Fruit fly (Drosophila melanogaster) S2 (cell line): Measurements from ENCODE around the gene exex.
A peak's percentile ranks its signal among the peaks of the same experiment; 100 is the strongest.

Experiments used
- CG8478 ChIP-seq: fragments of >200 bp; optimal IDR thresholded peaks from 2 replicates; lab custom pipeline; 2018
- CTCF ChIP-seq, 2 experiments: fragments of >200 bp; optimal IDR thresholded peaks; 2 replicates each; lab custom pipeline; 2018

Gene exex

DNA sequence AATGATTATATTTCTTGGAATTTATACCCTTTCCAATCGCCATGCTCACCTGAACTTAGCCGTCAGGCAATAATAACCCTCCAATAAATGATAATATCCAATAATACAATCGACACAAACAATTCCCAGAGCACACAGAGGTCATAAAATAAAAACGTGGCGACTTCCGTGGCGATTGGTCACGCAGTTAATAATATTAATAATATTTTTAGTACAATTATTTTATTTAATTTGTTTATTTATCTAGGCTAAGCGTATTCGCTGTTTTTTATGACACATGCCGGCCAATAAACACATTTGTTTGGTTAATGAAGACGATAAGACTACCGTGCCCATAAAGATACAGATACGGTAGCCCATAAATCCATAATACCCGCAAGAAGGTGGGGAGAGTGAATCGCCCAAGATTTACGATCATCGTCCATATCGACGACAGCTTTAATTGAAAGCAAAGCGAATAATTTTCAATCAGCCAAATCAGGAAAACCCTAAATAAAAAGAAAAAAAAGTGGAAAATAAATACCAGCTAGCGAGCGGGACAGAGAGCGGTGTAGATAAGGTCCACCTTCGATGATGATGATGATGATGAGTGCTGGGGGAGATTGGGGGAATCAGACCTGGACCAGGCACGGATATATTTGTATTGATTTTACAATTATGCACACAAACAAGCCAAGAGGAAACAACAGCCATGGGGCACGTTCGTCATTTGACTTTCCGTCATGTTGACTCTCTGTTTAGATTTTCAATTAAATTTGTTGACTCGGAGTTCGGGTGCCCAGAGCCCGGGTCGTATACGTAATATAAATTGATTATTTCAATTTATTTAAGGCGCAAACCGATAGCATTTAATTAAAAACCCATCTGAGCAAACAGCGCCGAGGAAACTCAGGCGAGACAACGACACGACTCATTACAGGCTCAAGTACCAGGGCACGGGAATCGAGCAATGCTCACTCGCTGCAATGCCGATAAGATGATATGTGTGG is 13.0 kb downstream of the exex start:
- TF ChIP-seq CG8478 (no peak), CTCF (optimal IDR thresholded peaks at IDR 0.05; lab: Kevin White, UChicago) (no peak)

DNA sequence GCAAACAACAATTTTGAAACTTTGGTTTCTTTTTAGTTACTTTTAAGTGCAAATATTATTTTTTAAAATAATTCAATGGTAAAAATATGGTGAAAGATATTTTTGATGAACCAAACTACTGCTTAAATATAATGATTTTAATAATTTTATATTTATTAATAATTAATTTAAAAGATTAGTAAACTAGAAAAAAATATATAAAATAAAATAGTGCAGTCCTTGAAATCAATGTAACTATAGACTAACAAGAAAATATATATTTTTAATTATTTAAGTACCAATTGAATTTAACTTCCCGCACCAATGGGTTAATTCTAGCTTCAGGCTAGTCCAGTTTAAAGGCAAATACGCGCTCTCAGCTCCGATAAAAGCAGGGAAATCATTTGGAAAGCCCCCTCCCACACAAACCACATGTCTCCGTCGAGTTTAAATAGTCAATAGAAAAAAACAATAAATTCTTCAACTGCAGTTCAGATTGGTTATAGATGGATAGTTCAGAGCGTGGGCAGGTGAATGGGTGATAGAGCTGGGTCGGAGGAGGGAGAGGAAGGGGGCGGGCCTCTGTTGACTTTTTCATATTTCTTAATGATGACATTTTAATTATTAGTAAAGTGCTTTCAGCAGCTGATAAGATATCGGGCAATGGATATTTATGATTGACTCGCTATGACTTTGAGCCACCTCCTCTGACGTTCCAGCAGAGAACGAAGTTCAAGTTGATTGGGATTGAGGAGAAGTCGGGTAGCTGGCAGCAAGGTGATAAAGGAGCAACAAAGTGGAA is 14.2 kb downstream of the exex start:
- TF ChIP-seq CTCF (optimal IDR thresholded peaks at IDR 0.05; lab: Kevin White, UChicago) (no peak), CG8478 (no peak)

DNA sequence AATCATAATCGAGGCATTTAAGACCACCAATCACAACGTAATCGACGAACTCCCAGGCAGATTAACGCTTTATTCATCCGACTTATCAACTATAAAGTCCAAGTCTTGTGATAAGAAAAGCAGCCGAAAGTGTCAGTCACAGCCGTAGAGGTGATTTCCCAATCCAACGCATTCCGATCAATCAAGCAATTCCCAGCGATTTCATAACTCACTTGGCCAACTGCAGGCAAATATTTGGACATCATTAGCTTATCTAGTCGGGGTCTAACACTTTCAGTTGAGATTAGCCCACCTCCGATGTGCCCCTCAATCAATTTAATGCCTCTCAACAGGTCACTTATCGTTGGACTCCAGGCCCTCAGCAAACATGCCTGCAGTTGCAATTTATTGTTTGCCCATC is 15.0 kb downstream of the exex start:
- TF ChIP-seq CG8478 = no peak
- no peak for TF ChIP-seq CTCF (optimal IDR thresholded peaks at IDR 0.05; lab: Kevin White, UChicago)

DNA sequence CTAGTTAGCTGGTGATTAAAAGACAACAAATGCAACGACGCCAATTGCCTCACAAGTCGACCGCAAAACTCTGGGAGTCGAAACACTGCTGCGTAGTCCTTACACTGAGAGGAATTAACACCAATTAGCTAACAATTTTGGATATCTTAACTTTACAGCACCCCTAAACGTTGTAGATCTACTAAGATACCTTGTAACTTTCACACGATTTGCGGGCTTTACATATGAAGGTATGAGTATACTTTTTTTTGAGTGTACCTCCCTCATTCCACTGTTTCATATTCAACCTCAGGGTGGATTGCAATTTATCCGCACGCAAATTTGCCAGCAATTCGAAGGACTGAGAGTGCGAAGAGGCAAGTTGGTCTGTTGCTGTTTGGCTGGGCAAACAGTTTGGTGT is 15.6 kb downstream of the exex start:
- no peak for TF ChIP-seq CTCF (optimal IDR thresholded peaks at IDR 0.05; lab: Kevin White, UChicago)
- TF ChIP-seq CG8478 = no peak

DNA sequence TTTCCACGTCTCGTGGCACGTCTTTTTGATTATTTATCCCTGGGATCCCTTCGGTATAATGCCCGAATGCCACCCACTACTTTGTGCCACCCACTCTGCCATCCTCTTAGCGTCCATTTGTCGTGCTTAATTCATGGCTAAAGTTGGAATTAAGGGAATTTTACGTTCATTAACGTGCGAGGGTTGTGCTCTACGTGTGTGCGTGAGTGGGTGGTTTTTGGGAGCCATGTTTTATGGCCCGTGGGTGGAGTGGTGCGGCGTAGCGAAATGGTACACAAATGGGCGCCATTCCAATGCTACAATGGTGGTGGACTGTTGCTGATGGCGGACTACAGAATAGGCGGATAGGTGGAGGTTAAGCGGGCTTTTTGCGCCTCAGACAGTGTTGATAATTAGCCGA is 19.2 kb downstream of the exex start:
- no peak for TF ChIP-seq CTCF (optimal IDR thresholded peaks at IDR 0.05; lab: Kevin White, UChicago)
- no peak for TF ChIP-seq CG8478

DNA sequence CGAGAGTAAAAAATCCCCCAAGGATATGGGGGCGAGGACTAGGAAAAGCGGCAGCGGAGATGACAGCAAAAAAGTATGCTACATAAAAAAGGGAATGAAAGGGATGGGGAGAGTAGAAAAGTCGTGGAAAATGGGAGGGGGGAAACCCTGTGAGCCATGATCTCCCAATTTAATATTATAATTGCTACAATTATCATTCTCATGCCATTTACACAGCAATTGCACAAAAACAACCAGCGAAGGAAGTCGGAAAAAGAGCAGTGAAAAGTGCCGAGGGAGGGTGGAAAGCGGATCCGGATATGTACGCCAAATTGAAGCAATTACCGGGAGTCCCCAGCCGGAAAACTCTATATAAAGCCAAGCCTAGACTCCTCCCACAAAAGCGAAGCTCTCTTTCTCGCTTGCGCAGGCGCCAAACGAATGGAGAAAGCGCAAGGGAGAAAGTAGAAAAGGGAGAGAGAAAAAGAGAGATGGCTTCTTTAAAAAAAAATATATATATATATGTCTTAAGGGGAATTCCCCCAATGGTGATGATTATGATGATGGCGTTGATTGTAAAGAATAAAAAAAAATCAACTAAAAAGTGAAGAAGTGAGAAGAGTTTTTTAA is 20.5 kb downstream of the exex start:
- TF ChIP-seq CG8478 = no peak
- no peak for TF ChIP-seq CTCF (optimal IDR thresholded peaks at IDR 0.05; lab: Kevin White, UChicago)

DNA sequence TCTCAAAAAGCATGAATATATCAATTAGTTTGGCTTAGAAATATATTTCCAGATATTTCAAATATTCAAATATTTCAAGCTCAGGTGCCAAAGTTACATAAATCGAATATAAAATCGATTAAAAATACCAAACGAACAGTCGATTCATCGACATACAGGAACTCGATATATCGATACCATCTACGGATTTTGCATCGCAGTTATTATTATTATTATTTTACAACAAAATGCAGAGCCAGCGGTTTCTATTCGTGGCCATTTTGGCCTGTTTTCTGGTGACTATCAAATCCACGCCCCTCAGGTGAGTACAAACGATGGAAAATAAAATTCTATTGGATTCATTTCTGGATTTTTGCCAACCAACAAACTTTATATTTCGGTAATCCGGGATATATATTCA is 22.5 kb downstream of the exex start, which contains the start of gene RNaseX25:
TSS of gene RNaseX25 (plus strand) at position 147 of the 400 bp plus-strand sequence.
- no peak for TF ChIP-seq CTCF (optimal IDR thresholded peaks at IDR 0.05; lab: Kevin White, UChicago)
- TF ChIP-seq CG8478 = no peak

DNA sequence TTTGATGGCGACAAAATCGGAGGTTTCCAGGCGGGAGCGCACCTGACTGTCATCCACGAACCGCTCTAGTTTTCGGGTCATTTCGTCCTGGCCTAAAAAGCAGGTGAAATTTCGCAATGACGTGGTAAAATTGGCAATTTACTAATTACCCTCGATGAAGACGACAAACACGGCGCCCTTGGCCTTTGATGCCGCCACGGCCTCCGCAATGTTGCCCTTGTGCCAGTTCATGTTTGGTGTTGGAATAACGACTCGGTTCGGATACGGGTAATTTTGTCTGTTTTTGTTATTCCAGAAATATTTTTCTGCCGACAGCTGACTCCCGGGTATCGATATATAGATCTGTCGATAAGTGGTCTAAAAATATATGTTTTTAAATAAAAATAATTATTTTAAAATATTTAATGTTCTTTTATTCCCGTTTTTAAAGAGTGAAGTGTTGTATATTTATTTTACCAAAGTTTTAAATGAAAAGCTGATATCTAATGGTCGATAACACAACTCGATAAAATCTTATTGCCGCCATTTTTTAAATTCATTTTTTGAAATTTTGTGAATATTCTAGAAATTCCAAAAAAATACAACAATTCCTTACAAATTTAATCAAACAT is 26.8 kb downstream of the exex start, which contains the start of gene CG8042:
TSS of gene CG8042 (minus strand) at position 321 of the 611 bp plus-strand sequence.
- no peak for TF ChIP-seq CTCF (optimal IDR thresholded peaks at IDR 0.05; lab: Kevin White, UChicago)
- no peak for TF ChIP-seq CG8478

DNA sequence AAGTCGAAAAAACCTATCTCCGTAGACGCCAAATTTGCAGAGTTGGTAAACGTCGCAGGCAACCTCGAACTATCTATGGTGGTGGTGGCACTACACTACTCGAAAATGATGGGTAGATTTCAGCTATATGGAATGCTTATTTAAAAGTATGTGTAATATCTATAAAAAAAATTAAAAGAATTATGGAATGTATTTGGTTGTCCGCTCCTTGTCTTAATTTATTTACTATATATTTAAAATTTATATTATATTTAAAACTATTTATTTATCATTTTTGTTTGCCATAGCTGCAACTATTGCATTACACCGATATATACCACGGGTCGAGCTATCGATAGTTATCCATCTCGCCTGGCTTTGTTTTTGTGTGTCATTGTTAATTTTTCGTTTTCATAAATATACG is 28.1 kb downstream of the exex start, which contains the start of the genes HP4 and CG8209:
TSS of gene HP4 (minus strand) at position 74 of the 403 bp plus-strand sequence.
TSS of gene CG8209 (plus strand) at position 326 of the 403 bp plus-strand sequence.
- TF ChIP-seq CG8478 (no peak), CTCF (optimal IDR thresholded peaks at IDR 0.05; lab: Kevin White, UChicago) (no peak)

DNA sequence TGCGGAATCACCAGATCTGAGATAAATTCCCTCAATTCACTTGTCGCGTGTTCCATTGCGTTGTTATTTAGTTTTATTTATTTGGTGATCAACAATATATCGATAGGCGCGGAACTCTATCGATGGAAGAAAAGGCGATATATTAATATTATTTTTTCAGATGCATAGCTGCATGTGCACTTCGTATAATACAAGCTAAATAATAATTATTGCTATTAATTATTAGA is 30.5 kb downstream of the exex start, which contains the start of gene Pop4:
TSS of gene Pop4 (minus strand) at position 101 of the 227 bp plus-strand sequence.
- no peak for TF ChIP-seq CTCF (optimal IDR thresholded peaks at IDR 0.05; lab: Kevin White, UChicago)
- TF ChIP-seq CG8478 = no peak

DNA sequence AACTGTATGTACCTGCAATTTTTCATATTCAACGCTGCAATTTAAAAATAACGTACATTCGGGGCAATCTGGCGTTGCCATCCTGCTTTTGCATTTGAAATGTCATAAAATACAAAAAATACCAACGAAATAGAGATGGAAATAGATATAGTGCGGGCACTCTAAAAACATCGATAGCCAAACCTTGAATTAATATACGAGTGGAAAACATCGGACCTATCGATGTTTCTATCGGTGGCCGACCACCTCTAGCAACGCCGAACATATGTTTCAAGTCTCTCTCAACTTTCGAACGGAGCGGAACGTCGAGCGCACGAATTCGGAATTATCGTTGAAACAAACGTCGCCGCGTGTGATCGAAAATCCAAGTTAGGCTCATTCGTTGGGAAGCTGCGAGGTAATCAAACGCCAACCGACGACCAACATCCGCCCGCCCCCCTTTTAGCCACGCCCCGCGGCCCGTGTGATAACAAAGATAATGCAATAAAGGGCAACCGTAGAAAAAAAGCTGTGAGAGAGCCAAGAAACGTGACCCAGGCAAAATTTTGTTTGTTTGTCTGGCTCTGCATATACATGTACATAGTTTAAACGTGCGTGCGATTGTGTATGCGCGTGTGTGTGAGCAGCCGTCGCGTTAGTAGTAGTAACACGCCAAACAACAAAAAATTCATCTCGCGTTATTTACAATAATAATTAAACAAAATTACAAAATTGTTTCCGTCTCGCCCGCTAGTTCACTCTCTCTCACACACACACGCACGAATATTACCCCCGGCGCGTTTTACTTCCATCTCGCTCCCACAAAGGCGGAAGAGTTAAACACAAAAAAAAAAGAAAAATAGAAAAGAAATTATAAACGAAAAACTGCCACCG is 31.0 kb downstream of the exex start, which contains the start of gene nmo:
TSS of gene nmo (plus strand) at position 270 of the 873 bp plus-strand sequence.
- no peak for TF ChIP-seq CG8478
- TF ChIP-seq CTCF (optimal IDR thresholded peaks at IDR 0.05; lab: Kevin White, UChicago) = peak; percentile 31 to 61

DNA sequence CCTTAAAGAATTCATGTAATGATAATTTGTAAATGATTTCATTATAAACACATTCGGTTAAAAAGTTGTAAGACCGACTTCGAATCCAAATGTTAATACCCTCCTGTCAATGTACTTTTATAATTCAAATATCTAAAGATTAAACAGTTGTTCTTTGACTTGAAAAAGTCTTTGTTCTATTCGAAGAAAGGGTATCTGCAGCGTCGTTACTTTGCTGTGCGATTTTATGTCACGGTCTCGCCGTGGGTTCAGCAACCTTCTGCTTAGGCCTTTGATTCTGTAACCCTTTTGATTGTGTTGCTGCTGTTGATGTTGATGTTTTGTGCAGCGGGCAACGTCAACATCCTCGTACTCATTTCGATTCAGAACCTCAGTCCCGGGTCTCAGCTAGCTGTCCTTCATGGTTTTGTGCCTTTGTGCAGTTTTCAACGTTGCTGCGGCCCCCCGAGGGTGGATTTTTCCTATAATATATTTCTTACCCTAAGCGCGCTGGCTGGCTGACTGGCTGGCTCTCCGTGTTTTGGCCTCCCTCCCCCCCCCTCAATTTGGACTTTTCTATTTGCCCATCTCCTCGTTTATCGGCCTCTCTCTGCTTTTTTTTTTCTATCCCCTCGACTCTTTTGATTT is 33.4 kb downstream of the exex start:
- TF ChIP-seq CTCF (optimal IDR thresholded peaks at IDR 0.05; lab: Kevin White, UChicago) (no peak), CG8478 (no peak)

DNA sequence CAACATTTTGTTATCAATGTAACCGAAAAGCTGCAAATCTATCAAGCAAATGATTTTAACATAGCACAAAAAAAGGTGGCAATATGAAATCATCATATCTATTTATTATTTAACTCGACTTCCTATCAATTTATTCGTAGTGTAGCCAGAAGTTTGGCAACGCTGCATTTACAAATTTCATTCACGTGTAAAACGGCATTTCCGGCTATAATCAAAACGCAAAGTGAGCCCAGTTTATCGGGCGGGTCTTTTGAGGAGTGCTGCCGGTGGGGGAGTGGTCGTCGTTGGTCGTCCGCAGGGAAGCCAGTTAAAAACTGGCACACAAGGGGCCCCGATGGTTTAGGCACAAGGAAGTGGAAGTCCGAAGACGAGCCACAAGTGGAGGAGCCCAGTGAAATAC is 34.0 kb downstream of the exex start:
- TF ChIP-seq CTCF (optimal IDR thresholded peaks at IDR 0.05; lab: Kevin White, UChicago) (no peak), CG8478 (no peak)
